Fruit fly (Drosophila melanogaster) whole organism, embryonic: Measurements from ENCODE around the gene CG14227.

Source experiments
- ATbp ChIP-seq: fragments of 200-800 bp; sonication (Bioruptor generic); optimal IDR thresholded peaks from 2 replicates; lab custom pipeline; 2017; ENCODE audit warnings: missing biosample characterization, mild to moderate bottlenecking, missing genetic modification characterization, missing genetic modification reagents
- Atf3 ChIP-seq: fragments of 200-800 bp; sonication (Bioruptor generic); optimal IDR thresholded peaks from 3 replicates; lab custom pipeline; 2016; ENCODE audit warnings: missing biosample characterization, missing genetic modification characterization
- Blimp-1 ChIP-seq: fragments of 200-800 bp; sonication (Bioruptor generic); optimal IDR thresholded peaks from 3 replicates; lab custom pipeline; 2018; ENCODE audit warnings: missing biosample characterization, missing genetic modification characterization, mild to moderate bottlenecking, moderate library complexity, missing genetic modification reagents
- CG10147 ChIP-seq: fragments of 200-800 bp; sonication (Bioruptor generic); optimal IDR thresholded peaks from 2 replicates; lab custom pipeline; 2019; ENCODE audit warnings: missing biosample characterization, mild to moderate bottlenecking, missing genetic modification characterization, moderate library complexity
- CG10274 ChIP-seq: fragments of 200-800 bp; sonication (Bioruptor generic); optimal IDR thresholded peaks from 3 replicates; lab custom pipeline; 2017; ENCODE audit warnings: missing biosample characterization, mild to moderate bottlenecking, missing genetic modification characterization
- CG12236 ChIP-seq: fragments of 200-800 bp; sonication (Bioruptor generic); optimal IDR thresholded peaks from 2 replicates; lab custom pipeline; 2016; ENCODE audit warnings: missing biosample characterization, missing genetic modification characterization
- CG12299 ChIP-seq: fragments of 200-800 bp; sonication (Bioruptor generic); optimal IDR thresholded peaks from 2 replicates; lab custom pipeline; 2018; ENCODE audit warnings: missing biosample characterization, mild to moderate bottlenecking, missing genetic modification characterization
- CG12942 ChIP-seq: fragments of 200-800 bp; sonication (Bioruptor generic); optimal IDR thresholded peaks from 3 replicates; lab custom pipeline; 2016; ENCODE audit warnings: missing biosample characterization, missing genetic modification characterization
- CG14710 ChIP-seq: fragments of 200-800 bp; sonication (Bioruptor generic); optimal IDR thresholded peaks from 3 replicates; lab custom pipeline; 2019; ENCODE audit warnings: missing biosample characterization, mild to moderate bottlenecking, missing genetic modification characterization, moderate library complexity
- CG16815 ChIP-seq: fragments of 200-800 bp; sonication (Bioruptor generic); optimal IDR thresholded peaks from 3 replicates; lab custom pipeline; 2017; ENCODE audit warnings: missing biosample characterization, mild to moderate bottlenecking, missing genetic modification characterization
- CG17385 ChIP-seq: fragments of 200-800 bp; sonication (Bioruptor generic); optimal IDR thresholded peaks from 3 replicates; lab custom pipeline; 2018; ENCODE audit warnings: missing biosample characterization, mild to moderate bottlenecking, missing genetic modification characterization
- CG18262 ChIP-seq: fragments of 200-800 bp; optimal IDR thresholded peaks from 3 replicates; lab custom pipeline; 2019; ENCODE audit warnings: missing biosample characterization, mild to moderate bottlenecking, missing genetic modification characterization, moderate library complexity
- CG2116 ChIP-seq: fragments of 200-800 bp; sonication (Bioruptor generic); optimal IDR thresholded peaks from 3 replicates; lab custom pipeline; 2018; ENCODE audit warnings: missing biosample characterization, mild to moderate bottlenecking, missing genetic modification characterization
- CG2678 ChIP-seq: fragments of 200-800 bp; sonication (Bioruptor generic); optimal IDR thresholded peaks from 3 replicates; lab custom pipeline; 2019; ENCODE audit warnings: missing biosample characterization, mild to moderate bottlenecking, missing genetic modification characterization, moderate library complexity
- CG30403 ChIP-seq: fragments of 200-800 bp; sonication (Bioruptor generic); optimal IDR thresholded peaks from 3 replicates; lab custom pipeline; 2016; ENCODE audit warnings: missing biosample characterization, missing genetic modification characterization
- CG30431 ChIP-seq: fragments of 200-800 bp; sonication (Bioruptor generic); optimal IDR thresholded peaks from 2 replicates; lab custom pipeline; 2017; ENCODE audit warnings: missing biosample characterization, missing genetic modification characterization
- CG33557 ChIP-seq: fragments of 200-800 bp; sonication (Bioruptor generic); optimal IDR thresholded peaks from 2 replicates; lab custom pipeline; 2019; ENCODE audit warnings: missing biosample characterization, mild to moderate bottlenecking, missing genetic modification characterization, moderate library complexity
- CG4707 ChIP-seq: fragments of 200-800 bp; sonication (Bioruptor generic); optimal IDR thresholded peaks from 2 replicates; lab custom pipeline; 2018; ENCODE audit warnings: missing biosample characterization, mild to moderate bottlenecking, missing genetic modification characterization, moderate library complexity
- CG5180 ChIP-seq: fragments of 200-800 bp; sonication (Bioruptor generic); optimal IDR thresholded peaks from 3 replicates; lab custom pipeline; 2017; ENCODE audit warnings: missing biosample characterization, missing genetic modification characterization, mild to moderate bottlenecking, moderate library complexity, missing genetic modification reagents
- CG6765 ChIP-seq: fragments of 200-800 bp; sonication (Bioruptor generic); optimal IDR thresholded peaks from 3 replicates; lab custom pipeline; 2017; ENCODE audit warnings: missing biosample characterization, mild to moderate bottlenecking, missing genetic modification characterization
- CG6854 ChIP-seq: fragments of 200-800 bp; sonication (Bioruptor generic); optimal IDR thresholded peaks from 3 replicates; lab custom pipeline; 2017; ENCODE audit warnings: missing biosample characterization, mild to moderate bottlenecking, missing genetic modification characterization
- CG8388 ChIP-seq: fragments of 200-800 bp; sonication (Bioruptor generic); optimal IDR thresholded peaks from 2 replicates; lab custom pipeline; 2019; ENCODE audit warnings: missing biosample characterization, mild to moderate bottlenecking, missing genetic modification characterization, moderate library complexity
- CG9932 ChIP-seq: fragments of 200-800 bp; sonication (Bioruptor generic); IDR thresholded peaks from 2 replicates; pipeline ENCODE4 v1.3.6; 2022; ENCODE audit warnings: missing biosample characterization, missing genetic modification characterization
- Camta ChIP-seq: fragments of 200-800 bp; sonication (Bioruptor generic); optimal IDR thresholded peaks from 2 replicates; lab custom pipeline; 2016; ENCODE audit warnings: missing biosample characterization, missing genetic modification characterization
- D ChIP-seq, 2 experiments: fragments of 200-800 bp in 1 of 2; fragments of >200 bp in 1 of 2; sonication (Bioruptor generic) in 1 of 2; optimal IDR thresholded peaks; 2 replicates in 1 of 2; 3 replicates in 1 of 2; lab custom pipeline; 2017; ENCODE audit warnings: mild to moderate bottlenecking in 1 of 2, missing biosample characterization in 1 of 2, missing genetic modification characterization in 1 of 2, missing genetic modification reagents in 1 of 2
- D19A ChIP-seq: fragments of 200-800 bp; optimal IDR thresholded peaks from 3 replicates; lab custom pipeline; 2019; ENCODE audit warnings: missing biosample characterization, mild to moderate bottlenecking, missing genetic modification characterization, moderate library complexity
- Dad ChIP-seq: fragments of 200-800 bp; sonication (Bioruptor generic); optimal IDR thresholded peaks from 3 replicates; lab custom pipeline; 2016; ENCODE audit warnings: missing biosample characterization, missing genetic modification characterization
- Drgx ChIP-seq: fragments of 200-800 bp; sonication (Bioruptor generic); IDR thresholded peaks from 2 replicates; pipeline ENCODE4 v1.3.6; 2022; ENCODE audit warnings: missing biosample characterization, missing genetic modification characterization
- ERR ChIP-seq: fragments of 200-800 bp; sonication (Bioruptor generic); optimal IDR thresholded peaks from 2 replicates; lab custom pipeline; 2016; ENCODE audit warnings: missing biosample characterization, missing genetic modification characterization
- Gug ChIP-seq: fragments of 200-800 bp; sonication (Bioruptor generic); IDR thresholded peaks from 4 replicates; pipeline ENCODE4 v1.3.6; 2022; ENCODE audit warnings: missing biosample characterization, missing genetic modification characterization
- Hmr ChIP-seq: fragments of 200-800 bp; sonication (Bioruptor generic); optimal IDR thresholded peaks from 3 replicates; lab custom pipeline; 2017; ENCODE audit warnings: mild to moderate bottlenecking, missing biosample characterization, missing genetic modification reagents, missing genetic modification characterization
- Kr ChIP-seq: fragments of 200-800 bp; sonication (Bioruptor generic); optimal IDR thresholded peaks from 2 replicates; lab custom pipeline; 2017; ENCODE audit warnings: missing biosample characterization, mild to moderate bottlenecking, missing genetic modification characterization
- Max ChIP-seq: fragments of 200-800 bp; sonication (Bioruptor generic); optimal IDR thresholded peaks from 2 replicates; lab custom pipeline; 2016; ENCODE audit warnings: missing biosample characterization, mild to moderate bottlenecking, missing genetic modification characterization
- Rx ChIP-seq: fragments of 200-800 bp; sonication (Bioruptor generic); IDR thresholded peaks from 2 replicates; pipeline ENCODE4 v1.3.6; 2022; ENCODE audit warnings: missing biosample characterization, missing genetic modification characterization
- Trl ChIP-seq, 3 experiments: fragments of >200 bp in 2 of 3; fragments of 200-800 bp in 1 of 3; sonication (Bioruptor generic) in 1 of 3; optimal IDR thresholded peaks; 2 replicates in 1 of 3; 3 replicates in 2 of 3; lab custom pipeline; 2016 to 2017; ENCODE audit warnings: missing biosample characterization in 1 of 3, missing genetic modification characterization in 1 of 3
- Usf ChIP-seq: fragments of 200-800 bp; sonication (Bioruptor generic); optimal IDR thresholded peaks from 2 replicates; lab custom pipeline; 2017; ENCODE audit warnings: missing genotype, missing biosample characterization, missing genetic modification characterization
- Xrp1 ChIP-seq: fragments of 200-800 bp; sonication (Bioruptor generic); IDR thresholded peaks from 2 replicates; pipeline ENCODE4 v1.3.6; 2022; ENCODE audit warnings: missing biosample characterization, missing genetic modification characterization
- aop ChIP-seq: fragments of 200-800 bp; sonication (Bioruptor generic); IDR thresholded peaks from 2 replicates; pipeline ENCODE4 v1.3.6; 2022; ENCODE audit warnings: missing biosample characterization, missing genetic modification characterization
- cas ChIP-seq: fragments of 200-800 bp; sonication (Bioruptor generic); IDR thresholded peaks from 2 replicates; pipeline ENCODE4 v1.3.6; 2022; ENCODE audit warnings: missing biosample characterization, missing genetic modification characterization
- ewg ChIP-seq: fragments of 200-800 bp; sonication (Bioruptor generic); optimal IDR thresholded peaks from 3 replicates; lab custom pipeline; 2017; ENCODE audit warnings: mild to moderate bottlenecking, missing biosample characterization, missing genetic modification reagents, missing genetic modification characterization
- fd96Cb ChIP-seq: fragments of 200-800 bp; sonication (Bioruptor generic); optimal IDR thresholded peaks from 2 replicates; lab custom pipeline; 2018; ENCODE audit warnings: missing biosample characterization, mild to moderate bottlenecking, missing genetic modification characterization, moderate library complexity
- gem ChIP-seq: fragments of 200-800 bp; sonication (Bioruptor generic); optimal IDR thresholded peaks from 2 replicates; lab custom pipeline; 2019; ENCODE audit warnings: missing biosample characterization, mild to moderate bottlenecking, missing genetic modification characterization, moderate library complexity
- jing ChIP-seq: fragments of 200-800 bp; sonication (Bioruptor generic); optimal IDR thresholded peaks from 2 replicates; lab custom pipeline; 2018; ENCODE audit warnings: missing biosample characterization, mild to moderate bottlenecking, missing genetic modification characterization
- lov ChIP-seq, 2 experiments: fragments of 200-800 bp in 1 of 2; fragments of >200 bp in 1 of 2; sonication (Bioruptor generic) in 1 of 2; IDR thresholded peaks in 1 of 2; optimal IDR thresholded peaks in 1 of 2; 2 replicates in 1 of 2; 3 replicates in 1 of 2; pipeline versions ENCODE4 v1.3.6 to Lab custom; 2017 to 2022; ENCODE audit warnings: missing biosample characterization in 1 of 2, missing genetic modification characterization in 1 of 2
- phol ChIP-seq: fragments of 200-800 bp; sonication (Bioruptor generic); optimal IDR thresholded peaks from 3 replicates; lab custom pipeline; 2018; ENCODE audit warnings: missing biosample characterization, mild to moderate bottlenecking, missing genetic modification characterization, moderate library complexity
- pum ChIP-seq: fragments of 200-800 bp; sonication (Bioruptor generic); optimal IDR thresholded peaks from 2 replicates; lab custom pipeline; 2016; ENCODE audit warnings: missing biosample characterization, missing genetic modification characterization
- ranshi ChIP-seq: fragments of 200-800 bp; sonication (Bioruptor generic); IDR thresholded peaks from 2 replicates; pipeline ENCODE4 v1.3.6; 2022; ENCODE audit warnings: missing biosample characterization, missing genetic modification characterization

CG14227 gene

DNA sequence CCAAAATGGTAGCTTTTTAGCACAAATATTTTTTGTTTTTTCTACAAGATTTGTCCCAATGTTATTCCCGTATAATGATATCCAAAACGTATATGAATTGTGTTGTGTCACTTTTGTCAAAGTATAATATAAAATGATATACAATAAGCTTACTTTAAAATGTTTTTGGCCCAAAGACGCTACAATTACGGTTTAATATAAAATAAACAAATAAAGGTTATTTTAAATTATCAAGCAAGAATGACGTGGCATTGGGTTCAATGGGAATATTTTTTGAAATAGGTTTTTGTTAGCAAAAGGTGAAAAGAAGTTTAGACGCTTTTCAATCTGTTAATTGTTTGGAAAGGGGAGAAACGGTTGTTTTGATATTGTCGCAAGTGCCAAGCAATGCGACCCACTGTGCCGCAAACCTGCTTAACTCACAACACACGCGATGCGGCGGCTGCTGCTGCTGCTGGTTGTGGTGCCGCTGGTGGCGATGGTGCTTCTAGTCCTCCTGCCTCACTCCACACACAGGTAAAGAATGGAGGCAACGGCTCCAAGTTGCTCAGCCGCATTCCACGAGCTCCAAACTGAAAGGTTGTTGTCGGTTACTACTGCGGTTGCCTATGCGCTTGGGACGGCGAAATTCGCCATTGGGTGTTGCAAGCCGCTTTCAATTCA, 25.4 kb downstream of the CG14227 start (continued):
- no peak for TF ChIP-seq aop (GFP tag; lab: Robert Waterston, UW)
- peak; percentile 31 for TF ChIP-seq pum (GFP tag; lab: Kevin White, UChicago)
- TF ChIP-seq Trl (optimal IDR thresholded peaks at IDR 0.05; lab: Kevin White, UChicago), result peak in 1 of 2 experiments; percentile 43
- no peak for TF ChIP-seq Trl (GFP tag; optimal IDR thresholded peaks at IDR 0.05; lab: Kevin White, UChicago)
- TF ChIP-seq CG12299, result no peak
- TF ChIP-seq Rx (GFP tag; lab: Robert Waterston, UW), result no peak
- peak; percentile 72 for TF ChIP-seq CG30403 (GFP tag; lab: Kevin White, UChicago)
- TF ChIP-seq D (optimal IDR thresholded peaks at IDR 0.05; lab: Kevin White, UChicago), result no peak
- peak; percentile 50 for TF ChIP-seq D (GFP tag; optimal IDR thresholded peaks at IDR 0.05; lab: Kevin White, UChicago)
- TF ChIP-seq Kr, result no peak
- TF ChIP-seq Hmr (GFP tag; lab: Kevin White, UChicago), result peak; percentile 53
- no peak for TF ChIP-seq ERR
- TF ChIP-seq ATbp, result peak; percentile 24
- peak; percentile 61 for TF ChIP-seq CG16815 (GFP tag; lab: Kevin White, UChicago)
- TF ChIP-seq fd96Cb (tag; lab: Kevin White, UChicago), result peak; percentile 37
- peak; percentile 65 for TF ChIP-seq D19A
- no peak for TF ChIP-seq Atf3 (GFP tag; lab: Kevin White, UChicago)
- 0 out of 2 replicates have a peak, but pooled peaks have one; percentile 28 for TF ChIP-seq ranshi (GFP tag; lab: Robert Waterston, UW)
- TF ChIP-seq cas, result no peak
- TF ChIP-seq Gug (GFP tag; lab: Robert Waterston, UW), result no peak
- no peak for TF ChIP-seq Drgx (GFP tag; lab: Robert Waterston, UW)
- peak; percentile 44 for TF ChIP-seq CG4707 (GFP tag; lab: Kevin White, UChicago)
- TF ChIP-seq CG2116 (GFP tag; lab: Kevin White, UChicago), result peak; percentile 5
- peak; percentile 43 for TF ChIP-seq CG14710
- no peak for TF ChIP-seq Blimp-1
- TF ChIP-seq Max (GFP tag; lab: Kevin White, UChicago), result peak; percentile 58
- peak; percentile 58 for TF ChIP-seq CG6854 (GFP tag; lab: Kevin White, UChicago)
- peak; percentile 82 for TF ChIP-seq CG18262
- peak; percentile 39 for TF ChIP-seq CG8388 (GFP tag; lab: Kevin White, UChicago)
- no peak for TF ChIP-seq lov (optimal IDR thresholded peaks at IDR 0.05; lab: Kevin White, UChicago)
- 0 out of 3 replicates have a peak, but pooled peaks have one; percentile 13 for TF ChIP-seq lov (GFP tag; IDR thresholded peaks at IDR 0.05; lab: Robert Waterston, UW)
- TF ChIP-seq gem, result peak; percentile 56
- TF ChIP-seq Xrp1, result peak; percentile 21; the same call in 1 of the 2 replicates
- TF ChIP-seq CG6765, result peak; percentile 42
- TF ChIP-seq CG30431, result peak; percentile 4
- 0 out of 2 replicates have a peak, but pooled peaks have one; percentile 4 for TF ChIP-seq CG9932 (GFP tag; lab: Robert Waterston, UW)
- TF ChIP-seq Usf, result peak; percentile 41
- TF ChIP-seq CG12942, result peak; percentile 36
- peak; percentile 49 for TF ChIP-seq Camta (GFP tag; lab: Kevin White, UChicago)
- TF ChIP-seq CG10147 (GFP tag; lab: Kevin White, UChicago), result peak; percentile 45
- TF ChIP-seq ewg (GFP tag; lab: Kevin White, UChicago), result peak; percentile 19
- TF ChIP-seq CG12236 (GFP tag; lab: Kevin White, UChicago), result no peak
- peak; percentile 27 for TF ChIP-seq CG5180 (GFP tag; lab: Kevin White, UChicago)
- peak; percentile 76 for TF ChIP-seq CG2678 (tag; lab: Kevin White, UChicago)
- no peak for TF ChIP-seq jing (GFP tag; lab: Kevin White, UChicago)
- TF ChIP-seq CG10274 (GFP tag; lab: Kevin White, UChicago), result peak; percentile 25
- peak; percentile 57 for TF ChIP-seq CG33557
- TF ChIP-seq Dad (GFP tag; lab: Kevin White, UChicago), result no peak
- peak; percentile 59 for TF ChIP-seq phol
- peak; percentile 66 for TF ChIP-seq CG17385 (GFP tag; lab: Kevin White, UChicago)
